Worm (Caenorhabditis elegans) whole organism, L1 larva: ENCODE results near the gene daf-15.

Source experiments
- C16A3.4 ChIP-seq: fragments of 150-350 bp; optimal IDR thresholded peaks from 2 replicates; lab custom pipeline; 2014; ENCODE audit warnings: missing biosample characterization, missing genetic modification characterization
- C34B4.2 ChIP-seq: sonication (generic microtip); optimal IDR thresholded peaks from 2 replicates; lab custom pipeline; 2017; ENCODE audit warnings: mild to moderate bottlenecking, missing genetic modification characterization, missing compliant biosample characterization
- F16B12.6 ChIP-seq: fragments of 150-350 bp; optimal IDR thresholded peaks from 2 replicates; lab custom pipeline; 2014; ENCODE audit warnings: missing biosample characterization, missing genetic modification characterization
- Y116A8C.19 ChIP-seq: sonication (generic microtip); optimal IDR thresholded peaks from 2 replicates; lab custom pipeline; 2016; ENCODE audit warnings: missing compliant biosample characterization, missing genetic modification characterization, borderline replicate concordance
- alr-1 ChIP-seq: fragments of 200-800 bp; sonication (Bioruptor generic); optimal IDR thresholded peaks from 2 replicates; lab custom pipeline; 2018; ENCODE audit warnings: borderline replicate concordance, mild to moderate bottlenecking, missing genetic modification characterization, missing compliant biosample characterization
- aly-2 ChIP-seq: fragments of 150-350 bp; optimal IDR thresholded peaks from 2 replicates; lab custom pipeline; 2014; ENCODE audit warnings: missing biosample characterization, missing genetic modification characterization
- ceh-63 ChIP-seq: fragments of 200-800 bp; sonication (Bioruptor generic); optimal IDR thresholded peaks from 2 replicates; lab custom pipeline; 2018; ENCODE audit warnings: mild to moderate bottlenecking, missing genetic modification characterization, missing compliant biosample characterization
- ceh-88 ChIP-seq: fragments of 200-800 bp; sonication (Bioruptor generic); IDR thresholded peaks from 2 replicates; pipeline ENCODE4 v1.3.6; 2022; ENCODE audit warnings: missing genetic modification characterization, missing compliant biosample characterization
- ces-1 ChIP-seq: fragments of 150-350 bp; optimal IDR thresholded peaks from 2 replicates; lab custom pipeline; 2014; ENCODE audit warnings: missing biosample characterization, missing genetic modification reagents, missing genetic modification characterization
- dpl-1 ChIP-seq, 3 experiments: fragments of 150-350 bp in 2 of 3; sonication (generic microtip) in 1 of 3; optimal IDR thresholded peaks; 2 replicates each; lab custom pipeline; 2014 to 2017; ENCODE audit warnings: missing biosample characterization in 3 of 3, missing genetic modification characterization in 3 of 3, missing genetic modification reagents in 3 of 3
- efl-1 ChIP-seq, 4 experiments: fragments of 150-350 bp; optimal IDR thresholded peaks in 3 of 4; peaks in 1 of 4; 1 replicate in 1 of 4; 2 replicates in 3 of 4; lab custom pipeline; 2014; ENCODE audit warnings: missing biosample characterization in 2 of 4, missing genetic modification characterization in 2 of 4, missing genetic modification reagents in 2 of 4
- efl-3 ChIP-seq: fragments of 200-800 bp; sonication (Bioruptor generic); optimal IDR thresholded peaks from 2 replicates; lab custom pipeline; 2018; ENCODE audit warnings: mild to moderate bottlenecking, missing genetic modification characterization, missing compliant biosample characterization
- egl-13 ChIP-seq: sonication (generic microtip); optimal IDR thresholded peaks from 2 replicates; lab custom pipeline; 2016; ENCODE audit warnings: missing genotype, missing genetic modification reagents, missing genetic modification characterization, missing compliant biosample characterization
- egl-27 ChIP-seq, 2 experiments: fragments of 150-350 bp in 1 of 2; sonication (generic microtip); optimal IDR thresholded peaks; 3 replicates each; lab custom pipeline; 2017 to 2018; ENCODE audit warnings: missing biosample characterization in 2 of 2, missing genetic modification characterization in 2 of 2, missing genetic modification reagents in 2 of 2
- elt-2 ChIP-seq: sonication (generic microtip); optimal IDR thresholded peaks from 2 replicates; lab custom pipeline; 2016; ENCODE audit warnings: missing genetic modification characterization, mild to moderate bottlenecking, inconsistent platforms, missing compliant biosample characterization, missing genetic modification reagents
- fkh-10 ChIP-seq: sonication (generic microtip); optimal IDR thresholded peaks from 2 replicates; lab custom pipeline; 2017; ENCODE audit warnings: missing biosample characterization, missing genetic modification reagents, missing genetic modification characterization
- grh-1 ChIP-seq: fragments of 200-800 bp; sonication (Bioruptor generic); IDR thresholded peaks from 2 replicates; pipeline ENCODE4 v1.3.6; 2022; ENCODE audit warnings: missing genetic modification reagents, missing genetic modification characterization, missing compliant biosample characterization
- hlh-4 ChIP-seq: sonication (generic microtip); optimal IDR thresholded peaks from 2 replicates; lab custom pipeline; 2016; ENCODE audit warnings: mild to moderate bottlenecking, missing genetic modification characterization, missing compliant biosample characterization
- hpl-2 ChIP-seq: fragments of 150-350 bp; optimal IDR thresholded peaks from 2 replicates; lab custom pipeline; 2014; ENCODE audit warnings: missing biosample characterization, missing genetic modification reagents, missing genetic modification characterization
- irx-1 ChIP-seq: sonication (generic microtip); optimal IDR thresholded peaks from 2 replicates; lab custom pipeline; 2016; ENCODE audit warnings: missing genetic modification characterization, missing compliant biosample characterization
- jun-1 ChIP-seq: fragments of 150-350 bp; optimal IDR thresholded peaks from 2 replicates; lab custom pipeline; 2014; ENCODE audit warnings: missing biosample characterization, missing genetic modification reagents, missing genetic modification characterization
- lin-13 ChIP-seq: fragments of 150-350 bp; optimal IDR thresholded peaks from 2 replicates; lab custom pipeline; 2014; ENCODE audit warnings: missing biosample characterization, missing genetic modification reagents, missing genetic modification characterization
- lin-35 ChIP-seq, 2 experiments: fragments of 150-350 bp; optimal IDR thresholded peaks; 2 replicates each; lab custom pipeline; 2014; ENCODE audit warnings: missing biosample characterization in 2 of 2, missing genetic modification characterization in 2 of 2, missing genetic modification reagents in 2 of 2
- mep-1 ChIP-seq: fragments of 150-350 bp; optimal IDR thresholded peaks from 2 replicates; lab custom pipeline; 2014; ENCODE audit warnings: missing biosample characterization, missing genetic modification characterization
- nhr-11 ChIP-seq: fragments of 150-350 bp; optimal IDR thresholded peaks from 2 replicates; lab custom pipeline; 2014; ENCODE audit warnings: missing biosample characterization, missing genetic modification characterization
- nhr-12 ChIP-seq: sonication (generic microtip); optimal IDR thresholded peaks from 2 replicates; lab custom pipeline; 2017; ENCODE audit warnings: missing biosample characterization, missing genetic modification characterization
- nhr-20 ChIP-seq: sonication (generic microtip); optimal IDR thresholded peaks from 2 replicates; lab custom pipeline; 2016; ENCODE audit warnings: mild to moderate bottlenecking, missing genetic modification characterization, missing compliant biosample characterization
- nhr-47 ChIP-seq: sonication (generic microtip); optimal IDR thresholded peaks from 2 replicates; lab custom pipeline; 2016; ENCODE audit warnings: mild to moderate bottlenecking, missing genetic modification characterization, moderate library complexity, missing compliant biosample characterization
- nhr-90 ChIP-seq: sonication (generic microtip); optimal IDR thresholded peaks from 2 replicates; lab custom pipeline; 2016; ENCODE audit warnings: mild to moderate bottlenecking, missing genetic modification characterization, missing compliant biosample characterization; ENCODE audit not compliant: poor library complexity
- pqm-1 ChIP-seq: sonication (generic microtip); optimal IDR thresholded peaks from 3 replicates; lab custom pipeline; 2017; ENCODE audit warnings: missing biosample characterization, missing genetic modification characterization
- snpc-4 ChIP-seq: fragments of 150-350 bp; optimal IDR thresholded peaks from 2 replicates; lab custom pipeline; 2014; ENCODE audit warnings: missing biosample characterization, missing genetic modification characterization
- snu-23 ChIP-seq: sonication (generic microtip); optimal IDR thresholded peaks from 2 replicates; lab custom pipeline; 2016; ENCODE audit warnings: missing genetic modification characterization, missing compliant biosample characterization
- swsn-7 ChIP-seq: sonication (generic microtip); optimal IDR thresholded peaks from 2 replicates; lab custom pipeline; 2016; ENCODE audit warnings: missing genetic modification characterization, missing compliant biosample characterization
- unc-130 ChIP-seq: fragments of 150-350 bp; optimal IDR thresholded peaks from 2 replicates; lab custom pipeline; 2017; ENCODE audit warnings: missing biosample characterization, missing genetic modification characterization, inconsistent platforms
- unc-86 ChIP-seq: sonication (generic microtip); optimal IDR thresholded peaks from 2 replicates; lab custom pipeline; 2016; ENCODE audit warnings: missing genetic modification characterization, missing compliant biosample characterization
- vab-15 ChIP-seq: sonication (generic microtip); optimal IDR thresholded peaks from 2 replicates; lab custom pipeline; 2017; ENCODE audit warnings: missing genotype, mild to moderate bottlenecking, missing genetic modification characterization, missing compliant biosample characterization
- zag-1 ChIP-seq: fragments of 150-350 bp; optimal IDR thresholded peaks from 2 replicates; lab custom pipeline; 2014; ENCODE audit warnings: missing biosample characterization, missing genetic modification characterization
- zip-4 ChIP-seq: fragments of 200-800 bp; sonication (Bioruptor generic); optimal IDR thresholded peaks from 2 replicates; lab custom pipeline; 2018; ENCODE audit warnings: mild to moderate bottlenecking, missing genetic modification characterization, moderate library complexity, missing compliant biosample characterization
- ztf-4 ChIP-seq: fragments of 150-350 bp; optimal IDR thresholded peaks from 2 replicates; lab custom pipeline; 2014; ENCODE audit warnings: missing biosample characterization, missing genetic modification characterization

daf-15 gene

ce11 chrIV:9341591-9341990 lies 44.4 kb upstream of the daf-15 start, which contains the start of gene vps-26 (continued):
- no peak for TF ChIP-seq nhr-11 (tag; lab: Kevin White, UChicago)
- TF ChIP-seq hlh-4 (tag; lab: Kevin White, UChicago), result no peak
- no peak for TF ChIP-seq hpl-2 (GFP tag; lab: Kevin White, UChicago)
- no peak for TF ChIP-seq jun-1 (tag; lab: Kevin White, UChicago)
- TF ChIP-seq aly-2 (tag; lab: Kevin White, UChicago), result no peak
- no peak for TF ChIP-seq grh-1 (GFP tag; lab: Robert Waterston, UW)
- TF ChIP-seq efl-1 (optimal IDR thresholded peaks at IDR 0.05; lab: Kevin White, UChicago), result peak; percentile 35 to 43
- peak in 1 of 2 experiments; percentile 38 for TF ChIP-seq efl-1 (GFP tag; optimal IDR thresholded peaks at IDR 0.05 in 1 of 2; lab: Kevin White, UChicago)
- peak; percentile 8 for TF ChIP-seq nhr-20 (tag; lab: Kevin White, UChicago)
- peak; percentile 13 for TF ChIP-seq irx-1 (tag; lab: Kevin White, UChicago)
- TF ChIP-seq dpl-1 (GFP tag; optimal IDR thresholded peaks at IDR 0.05; lab: Kevin White, UChicago), result peak; percentile 1 to 46 (median 13)
- no peak for TF ChIP-seq C16A3.4 (tag; lab: Kevin White, UChicago)
- TF ChIP-seq efl-3, result no peak
- no peak for TF ChIP-seq unc-86 (tag; lab: Kevin White, UChicago)
- TF ChIP-seq egl-13, result no peak
- no peak for TF ChIP-seq snpc-4 (tag; lab: Kevin White, UChicago)
- TF ChIP-seq ceh-88 (GFP tag; lab: Robert Waterston, UW), result no peak
- TF ChIP-seq ces-1 (GFP tag; lab: Kevin White, UChicago), result no peak
- TF ChIP-seq F16B12.6 (tag; lab: Kevin White, UChicago), result peak; percentile 3
- TF ChIP-seq vab-15, result no peak
- TF ChIP-seq lin-35 (GFP tag; optimal IDR thresholded peaks at IDR 0.05; lab: Kevin White, UChicago), result peak; percentile 20 to 39
- TF ChIP-seq ztf-4, result no peak
- peak; percentile 37 for TF ChIP-seq mep-1 (tag; lab: Kevin White, UChicago)
- no peak for TF ChIP-seq zip-4 (GFP tag; lab: Kevin White, UChicago)
- no peak for TF ChIP-seq lin-13 (GFP tag; lab: Kevin White, UChicago)
- no peak for TF ChIP-seq egl-27 (tag; optimal IDR thresholded peaks at IDR 0.05; lab: Kevin White, UChicago)
- TF ChIP-seq zag-1 (tag; lab: Kevin White, UChicago), result no peak
- TF ChIP-seq elt-2 (tag; lab: Kevin White, UChicago), result no peak
- TF ChIP-seq alr-1 (tag; lab: Kevin White, UChicago), result no peak
- TF ChIP-seq fkh-10, result no peak
- TF ChIP-seq snu-23, result peak; percentile 33
- TF ChIP-seq, all 84 proteins: peak for 16

- TF ChIP-seq efl-1 (optimal IDR thresholded peaks at IDR 0.05; lab: Kevin White, UChicago) (no peak), efl-1 (GFP tag; optimal IDR thresholded peaks at IDR 0.05 in 1 of 2; lab: Kevin White, UChicago) (peak in 1 of 2 experiments; percentile 16), ceh-63 (GFP tag; lab: Kevin White, UChicago) (no peak)
Observed at ce11 chrIV:9343102-9343599, 42.9 kb upstream of the daf-15 start, which contains the start of gene pigc-1. Gene pigc-1 (minus strand): TSS chrIV:9343152.

- TF ChIP-seq nhr-12 (tag; lab: Kevin White, UChicago), result no peak
- no peak for TF ChIP-seq Y116A8C.19
- no peak for TF ChIP-seq aly-2 (tag; lab: Kevin White, UChicago)
- no peak for TF ChIP-seq C34B4.2 (tag; lab: Kevin White, UChicago)
- no peak for TF ChIP-seq nhr-90 (tag; lab: Kevin White, UChicago)
- no peak for TF ChIP-seq nhr-47 (tag; lab: Kevin White, UChicago)
- no peak for TF ChIP-seq zip-4 (GFP tag; lab: Kevin White, UChicago)
- TF ChIP-seq unc-130 (tag; lab: Kevin White, UChicago), result no peak
- no peak for TF ChIP-seq swsn-7 (tag; lab: Kevin White, UChicago)
- no peak for TF ChIP-seq pqm-1 (tag; lab: Kevin White, UChicago)
Observed at ce11 chrIV:9353728-9354127, 32.3 kb upstream of the daf-15 start.
